Fruit fly (Drosophila melanogaster) whole organism, pupa: ENCODE data around the gene CG6071.

Source experiments
- CG10348 ChIP-seq: fragments of 200-800 bp; sonication (Bioruptor generic); IDR thresholded peaks from 2 replicates; pipeline ENCODE4 v1.3.6; 2022; ENCODE audit warnings: missing biosample characterization, missing genetic modification characterization
- CG12605 ChIP-seq: fragments of 200-800 bp; sonication (Bioruptor generic); IDR thresholded peaks from 2 replicates; pipeline ENCODE4 v1.3.6; 2022; ENCODE audit warnings: missing biosample characterization, missing genetic modification characterization
- CG13204 ChIP-seq: fragments of 200-800 bp; sonication (Bioruptor generic); optimal IDR thresholded peaks from 2 replicates; lab custom pipeline; 2018; ENCODE audit warnings: missing biosample characterization, mild to moderate bottlenecking, missing genetic modification characterization, moderate library complexity
- CG14655 ChIP-seq: fragments of 200-800 bp; sonication (Bioruptor generic); optimal IDR thresholded peaks from 3 replicates; lab custom pipeline; 2017; ENCODE audit warnings: mild to moderate bottlenecking, missing biosample characterization, missing genetic modification reagents, missing genetic modification characterization
- CG15710 ChIP-seq: fragments of 200-800 bp; sonication (Bioruptor generic); optimal IDR thresholded peaks from 2 replicates; lab custom pipeline; 2018; ENCODE audit warnings: missing biosample characterization, mild to moderate bottlenecking, missing genetic modification characterization, moderate library complexity
- CG34367 ChIP-seq: fragments of 200-800 bp; sonication (Bioruptor generic); optimal IDR thresholded peaks from 2 replicates; lab custom pipeline; 2018; ENCODE audit warnings: missing biosample characterization, mild to moderate bottlenecking, missing genetic modification characterization
- CG4496 ChIP-seq: fragments of 200-800 bp; sonication (Bioruptor generic); IDR thresholded peaks from 3 replicates; pipeline ENCODE4 v1.3.6; 2022; ENCODE audit warnings: missing biosample characterization, missing genetic modification characterization
- CG8301 ChIP-seq: fragments of 200-800 bp; sonication (Bioruptor generic); optimal IDR thresholded peaks from 2 replicates; lab custom pipeline; 2018; ENCODE audit warnings: missing biosample characterization, mild to moderate bottlenecking, missing genetic modification characterization
- CG9948 ChIP-seq: fragments of 200-800 bp; sonication (Bioruptor generic); optimal IDR thresholded peaks from 2 replicates; lab custom pipeline; 2018; ENCODE audit warnings: missing biosample characterization, mild to moderate bottlenecking, missing genetic modification characterization, moderate library complexity
- D1 ChIP-seq: fragments of 200-800 bp; sonication (Bioruptor generic); optimal IDR thresholded peaks from 2 replicates; lab custom pipeline; 2018; ENCODE audit warnings: missing biosample characterization, mild to moderate bottlenecking, missing genetic modification characterization, moderate library complexity
- EcR ChIP-seq: fragments of 200-800 bp; sonication (Bioruptor generic); optimal IDR thresholded peaks from 3 replicates; lab custom pipeline; 2019; ENCODE audit warnings: missing biosample characterization, missing genetic modification characterization, mild to moderate bottlenecking, moderate library complexity, missing genetic modification reagents
- Pif1B ChIP-seq: fragments of 200-800 bp; sonication (Bioruptor generic); optimal IDR thresholded peaks from 3 replicates; lab custom pipeline; 2016; ENCODE audit warnings: missing biosample characterization, missing genetic modification characterization
- fd96Ca ChIP-seq: fragments of 200-800 bp; sonication (Bioruptor generic); IDR thresholded peaks from 3 replicates; pipeline ENCODE4 v1.3.6; 2022; ENCODE audit warnings: missing biosample characterization, missing genetic modification characterization
- gl ChIP-seq: fragments of 200-800 bp; sonication (Bioruptor generic); optimal IDR thresholded peaks from 2 replicates; lab custom pipeline; 2018; ENCODE audit warnings: missing biosample characterization, mild to moderate bottlenecking, missing genetic modification characterization

- TF ChIP-seq CG12605 (GFP tag; lab: Robert Waterston, UW), result no peak
- no peak for TF ChIP-seq CG15710
- no peak for TF ChIP-seq gl (tag; lab: Kevin White, UChicago)
- no peak for TF ChIP-seq CG4496 (GFP tag; lab: Robert Waterston, UW)
- TF ChIP-seq EcR (GFP tag; lab: Kevin White, UChicago), result no peak
- TF ChIP-seq CG8301 (tag; lab: Kevin White, UChicago), result no peak
- no peak for TF ChIP-seq CG14655 (GFP tag; lab: Kevin White, UChicago)
- no peak for TF ChIP-seq CG10348 (GFP tag; lab: Robert Waterston, UW)
- no peak for TF ChIP-seq D1 (tag; lab: Kevin White, UChicago)
- no peak for TF ChIP-seq CG13204 (GFP tag; lab: Kevin White, UChicago)
- TF ChIP-seq CG34367 (tag; lab: Kevin White, UChicago), result no peak
- TF ChIP-seq fd96Ca (GFP tag; lab: Robert Waterston, UW), result no peak
- no peak for TF ChIP-seq Pif1B (GFP tag; lab: Kevin White, UChicago)
- TF ChIP-seq CG9948 (tag; lab: Kevin White, UChicago), result no peak
Observed at dm6 chr3L:11645933-11646332, at the start of gene CG6071.
